Fruit fly (Drosophila melanogaster) whole organism, adult: Measurements from ENCODE around the gene IntS14.

Experiments
- CG12768 ChIP-seq: fragments of 200-800 bp; sonication (Bioruptor generic); optimal IDR thresholded peaks from 2 replicates; lab custom pipeline; 2017; ENCODE audit warnings: missing biosample characterization, missing genetic modification characterization, mild to moderate bottlenecking, moderate library complexity, missing genetic modification reagents
- CG7045 ChIP-seq: fragments of 200-800 bp; sonication (Bioruptor generic); optimal IDR thresholded peaks from 2 replicates; lab custom pipeline; 2017; ENCODE audit warnings: missing biosample characterization, mild to moderate bottlenecking, missing genetic modification characterization
- CG7101 ChIP-seq: fragments of 200-800 bp; sonication (Bioruptor generic); optimal IDR thresholded peaks from 2 replicates; lab custom pipeline; 2018; ENCODE audit warnings: missing biosample characterization, mild to moderate bottlenecking, missing genetic modification characterization, moderate library complexity
- Clk ChIP-seq: fragments of 200-800 bp; sonication (Bioruptor generic); optimal IDR thresholded peaks from 2 replicates; lab custom pipeline; 2017; ENCODE audit warnings: missing biosample characterization, missing genetic modification characterization
- bab1 ChIP-seq: fragments of 200-800 bp; sonication (Bioruptor generic); optimal IDR thresholded peaks from 3 replicates; lab custom pipeline; 2019; ENCODE audit warnings: missing biosample characterization, mild to moderate bottlenecking, missing genetic modification characterization, moderate library complexity
- cic ChIP-seq: fragments of 200-800 bp; sonication (Bioruptor generic); optimal IDR thresholded peaks from 2 replicates; lab custom pipeline; 2017; ENCODE audit warnings: missing biosample characterization, mild to moderate bottlenecking, missing genetic modification characterization, moderate library complexity
- kay ChIP-seq: fragments of 200-800 bp; sonication (Bioruptor generic); peaks from one replicate; lab custom pipeline; 2016; ENCODE audit warnings: missing biosample characterization, missing genetic modification characterization, borderline replicate concordance

dm6 chr2L:1213587-1213986 is 49.3 kb downstream of the IntS14 start:
- TF ChIP-seq CG12768 (no peak), CG7101 (tag; lab: Kevin White, UChicago) (no peak), cic (GFP tag; lab: Kevin White, UChicago) (no peak), Clk (GFP tag; lab: Kevin White, UChicago) (no peak), bab1 (no peak), CG7045 (no peak), kay (GFP tag; lab: Kevin White, UChicago) (no peak)
